Worm (Caenorhabditis elegans) whole organism, young adult: Measurements from ENCODE around the gene M6.4.

ENCODE experiments used
- Y95B8A.8 ChIP-seq: fragments of 200-800 bp; sonication (Bioruptor generic); IDR thresholded peaks from 2 replicates; pipeline ENCODE4 v1.3.6; 2022; ENCODE audit warnings: missing genetic modification reagents, missing genetic modification characterization, missing compliant biosample characterization
- rec-8 ChIP-seq, 2 experiments: sonication (generic microtip); optimal IDR thresholded peaks; 2 replicates each; lab custom pipeline; 2016; ENCODE audit warnings: mild to moderate bottlenecking in 2 of 2, missing genetic modification characterization in 2 of 2, missing genetic modification reagents in 2 of 2, missing genotype in 2 of 2, missing biosample characterization in 1 of 2, missing compliant biosample characterization in 1 of 2, moderate library complexity in 1 of 2
- sdz-38 ChIP-seq: sonication (generic microtip); optimal IDR thresholded peaks from 2 replicates; lab custom pipeline; 2016; ENCODE audit warnings: missing genotype, missing genetic modification characterization, missing compliant biosample characterization
- snpc-4 ChIP-seq, 5 experiments: fragments of 150-350 bp in 1 of 5; sonication (generic microtip) in 4 of 5; optimal IDR thresholded peaks; 2 replicates each; lab custom pipeline; 2014 to 2018; ENCODE audit warnings: missing genetic modification characterization in 5 of 5, missing biosample characterization in 3 of 5, antibody characterized with exemption in 2 of 5, mild to moderate bottlenecking in 2 of 5, missing compliant biosample characterization in 2 of 5, missing genotype in 2 of 5, moderate library complexity in 2 of 5, missing genetic modification reagents in 1 of 5

DNA sequence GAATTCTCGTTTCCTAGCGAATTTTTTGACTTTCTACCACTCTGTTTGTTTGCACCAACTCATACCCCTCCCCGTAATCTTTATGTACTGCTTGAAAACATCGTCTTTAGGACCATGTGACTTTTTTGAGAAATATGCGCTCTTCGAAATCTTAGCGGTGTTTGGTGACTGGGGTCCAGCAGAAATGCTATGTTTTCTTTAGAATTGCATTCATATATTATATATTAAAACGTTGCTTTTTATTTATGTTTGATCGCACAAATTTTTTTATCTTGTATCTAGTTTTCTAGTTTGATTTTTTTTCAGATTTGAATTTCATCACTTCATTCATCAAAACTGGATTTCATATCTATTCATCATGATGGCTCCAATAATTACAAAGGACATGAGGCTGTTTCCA is 27.1 kb upstream of the M6.4 start, which contains the start of gene F13C5.1:
- TF ChIP-seq snpc-4 (GFP tag; optimal IDR thresholded peaks at IDR 0.05; lab: Kevin White, UChicago), result no peak
- TF ChIP-seq snpc-4 (tag; optimal IDR thresholded peaks at IDR 0.05; lab: Kevin White, UChicago), result no peak
- no peak for TF ChIP-seq rec-8 (tag; optimal IDR thresholded peaks at IDR 0.05; lab: Kevin White, UChicago)
- no peak for TF ChIP-seq sdz-38 (tag; lab: Kevin White, UChicago)
- no peak for TF ChIP-seq Y95B8A.8
